Worm (Caenorhabditis elegans) whole organism, L4 larva: ENCODE results near the gene Y25C1A.8.

Experiments used
- D1046.2 ChIP-seq: fragments of 200-800 bp; sonication (Bioruptor generic); IDR thresholded peaks from 2 replicates; pipeline ENCODE4 v1.3.6; 2022; ENCODE audit warnings: missing genetic modification characterization, missing compliant biosample characterization
- F10B5.3 ChIP-seq: sonication (generic microtip); optimal IDR thresholded peaks from 2 replicates; lab custom pipeline; 2016; ENCODE audit warnings: mild to moderate bottlenecking, missing genetic modification characterization, missing compliant biosample characterization
- F37D6.2 ChIP-seq: sonication (generic microtip); optimal IDR thresholded peaks from 2 replicates; lab custom pipeline; 2016; ENCODE audit warnings: mild to moderate bottlenecking, missing genetic modification characterization, missing compliant biosample characterization
- F49E8.2 ChIP-seq: sonication (generic microtip); optimal IDR thresholded peaks from 2 replicates; lab custom pipeline; 2016; ENCODE audit warnings: missing compliant biosample characterization, mild to moderate bottlenecking, missing genetic modification characterization, borderline replicate concordance
- R02D3.7 ChIP-seq: fragments of 150-350 bp; sonication (generic microtip); optimal IDR thresholded peaks from 3 replicates; lab custom pipeline; 2014; ENCODE audit warnings: missing biosample characterization, missing genetic modification characterization
- T26A8.4 ChIP-seq: fragments of 200-800 bp; sonication (Bioruptor generic); IDR thresholded peaks from 2 replicates; pipeline ENCODE4 v1.3.6; 2022; ENCODE audit warnings: missing genetic modification characterization, missing compliant biosample characterization
- Y5F2A.4 ChIP-seq: fragments of 200-800 bp; sonication (Bioruptor generic); optimal IDR thresholded peaks from 2 replicates; lab custom pipeline; 2018; ENCODE audit warnings: mild to moderate bottlenecking, missing genetic modification characterization, missing compliant biosample characterization
- Y75B8A.6 ChIP-seq: fragments of 200-800 bp; sonication (Bioruptor generic); IDR thresholded peaks from 2 replicates; pipeline ENCODE4 v1.3.6; 2022; ENCODE audit warnings: missing genetic modification reagents, missing genetic modification characterization, missing compliant biosample characterization
- ZK337.2 ChIP-seq: fragments of 200-800 bp; sonication (Bioruptor generic); IDR thresholded peaks from 2 replicates; pipeline ENCODE4 v1.3.6; 2022; ENCODE audit warnings: missing genetic modification reagents, missing genetic modification characterization, missing compliant biosample characterization
- ZK546.5 ChIP-seq, 2 experiments: sonication (generic microtip); optimal IDR thresholded peaks; 2 replicates each; lab custom pipeline; 2017; ENCODE audit warnings: missing biosample characterization in 2 of 2, missing genetic modification characterization in 2 of 2
- ceh-20 ChIP-seq: fragments of 200-800 bp; sonication (Bioruptor generic); IDR thresholded peaks from 2 replicates; pipeline ENCODE4 v1.3.6; 2022; ENCODE audit warnings: missing genetic modification reagents, missing genetic modification characterization, missing compliant biosample characterization
- ceh-32 ChIP-seq: sonication (generic microtip); optimal IDR thresholded peaks from 2 replicates; lab custom pipeline; 2016; ENCODE audit warnings: mild to moderate bottlenecking, missing genetic modification characterization, missing compliant biosample characterization; ENCODE audit not compliant: poor library complexity
- daf-16 ChIP-seq, 3 experiments: sonication (generic microtip); optimal IDR thresholded peaks; 2 replicates each; lab custom pipeline; 2016 to 2017; ENCODE audit warnings: missing genetic modification characterization in 3 of 3, missing genetic modification reagents in 3 of 3, mild to moderate bottlenecking in 2 of 3, missing compliant biosample characterization in 2 of 3, missing biosample characterization in 1 of 3, moderate library complexity in 1 of 3
- daf-19 ChIP-seq: fragments of 200-800 bp; sonication (Bioruptor generic); conservative IDR thresholded peaks from 2 replicates; pipeline ENCODE4 v1.3.6; 2022; ENCODE audit warnings: missing genetic modification characterization, missing compliant biosample characterization
- dmd-8 ChIP-seq: fragments of 200-800 bp; sonication (Bioruptor generic); IDR thresholded peaks from 2 replicates; pipeline ENCODE4 v1.3.6; 2022; ENCODE audit warnings: missing genetic modification characterization, missing compliant biosample characterization
- dve-1 ChIP-seq: sonication (generic microtip); optimal IDR thresholded peaks from 2 replicates; lab custom pipeline; 2017; ENCODE audit warnings: antibody characterized with exemption, mild to moderate bottlenecking, missing genetic modification characterization, missing compliant biosample characterization; ENCODE audit not compliant: insufficient read depth
- fkh-10 ChIP-seq: fragments of 150-350 bp; optimal IDR thresholded peaks from 2 replicates; lab custom pipeline; 2014; ENCODE audit warnings: missing biosample characterization, missing genetic modification reagents, missing genetic modification characterization
- fos-1 ChIP-seq: fragments of 150-350 bp; optimal IDR thresholded peaks from 2 replicates; lab custom pipeline; 2014; ENCODE audit warnings: missing biosample characterization, missing genetic modification characterization
- hlh-30 ChIP-seq: sonication (generic microtip); optimal IDR thresholded peaks from 2 replicates; lab custom pipeline; 2017; ENCODE audit warnings: antibody characterized with exemption, mild to moderate bottlenecking, missing genetic modification characterization, missing compliant biosample characterization; ENCODE audit not compliant: insufficient read depth
- hmg-1.1 ChIP-seq: fragments of 200-800 bp; sonication (Bioruptor generic); IDR thresholded peaks from 2 replicates; pipeline ENCODE4 v1.3.6; 2022; ENCODE audit warnings: missing genetic modification reagents, missing genetic modification characterization, missing compliant biosample characterization
- lin-38 ChIP-seq: fragments of 200-800 bp; sonication (Bioruptor generic); IDR thresholded peaks from 2 replicates; pipeline ENCODE4 v1.3.6; 2022; ENCODE audit warnings: missing genetic modification reagents, missing genetic modification characterization, missing compliant biosample characterization
- lin-39 ChIP-seq: fragments of 150-350 bp; optimal IDR thresholded peaks from 2 replicates; lab custom pipeline; 2014; ENCODE audit warnings: missing biosample characterization, missing genetic modification reagents, missing genetic modification characterization
- madf-9 ChIP-seq: fragments of 200-800 bp; sonication (Bioruptor generic); conservative IDR thresholded peaks from 2 replicates; pipeline ENCODE4 v1.3.6; 2022; ENCODE audit warnings: missing genetic modification reagents, missing genetic modification characterization, missing compliant biosample characterization
- mes-2 ChIP-seq: sonication (generic microtip); optimal IDR thresholded peaks from 2 replicates; lab custom pipeline; 2016; ENCODE audit warnings: missing genotype, mild to moderate bottlenecking, missing genetic modification characterization, missing compliant biosample characterization; ENCODE audit not compliant: poor library complexity, severe bottlenecking
- mxl-3 ChIP-seq: fragments of 200-800 bp; sonication (Bioruptor generic); optimal IDR thresholded peaks from 2 replicates; lab custom pipeline; 2018; ENCODE audit warnings: mild to moderate bottlenecking, missing genetic modification characterization, missing compliant biosample characterization
- nhr-42 ChIP-seq: fragments of 200-800 bp; sonication (Bioruptor generic); IDR thresholded peaks from 2 replicates; pipeline ENCODE4 v1.3.6; 2022; ENCODE audit warnings: missing genetic modification characterization, missing compliant biosample characterization
- nhr-48 ChIP-seq: sonication (generic microtip); optimal IDR thresholded peaks from 2 replicates; lab custom pipeline; 2016; ENCODE audit warnings: mild to moderate bottlenecking, missing genetic modification characterization, missing compliant biosample characterization
- nhr-77 ChIP-seq: fragments of 150-350 bp; optimal IDR thresholded peaks from 2 replicates; lab custom pipeline; 2014; ENCODE audit warnings: missing biosample characterization, missing genetic modification characterization
- pha-4 ChIP-seq, 2 experiments: fragments of 150-350 bp in 1 of 2; fragments of 200-800 bp in 1 of 2; sonication (Bioruptor generic) in 1 of 2; IDR thresholded peaks in 1 of 2; optimal IDR thresholded peaks in 1 of 2; 2 replicates each; pipeline versions ENCODE4 v1.3.6 to Lab custom; 2014 to 2022; ENCODE audit warnings: missing genetic modification characterization in 2 of 2, missing genetic modification reagents in 2 of 2, missing biosample characterization in 1 of 2, missing compliant biosample characterization in 1 of 2
- pqm-1 ChIP-seq: sonication (generic microtip); optimal IDR thresholded peaks from 2 replicates; lab custom pipeline; 2017; ENCODE audit warnings: missing biosample characterization, missing genetic modification characterization
- set-16 ChIP-seq: fragments of 200-800 bp; sonication (Bioruptor generic); IDR thresholded peaks from 2 replicates; pipeline ENCODE4 v1.3.6; 2022; ENCODE audit warnings: missing genetic modification reagents, missing genetic modification characterization, missing compliant biosample characterization
- snpc-4 ChIP-seq: fragments of 150-350 bp; optimal IDR thresholded peaks from 2 replicates; lab custom pipeline; 2014; ENCODE audit warnings: missing biosample characterization, missing genetic modification characterization
- tag-97 ChIP-seq: fragments of 200-800 bp; sonication (Bioruptor generic); IDR thresholded peaks from 2 replicates; pipeline ENCODE4 v1.3.6; 2022; ENCODE audit warnings: missing genetic modification characterization, missing compliant biosample characterization
- unc-39 ChIP-seq: sonication (generic microtip); optimal IDR thresholded peaks from 2 replicates; lab custom pipeline; 2017; ENCODE audit warnings: missing biosample characterization, missing genetic modification characterization
- unc-62 ChIP-seq, 3 experiments: fragments of 150-350 bp in 1 of 3; sonication (generic microtip); optimal IDR thresholded peaks in 2 of 3; peaks in 1 of 3; 1 replicate in 1 of 3; 2 replicates in 2 of 3; lab custom pipeline; 2014 to 2017; ENCODE audit warnings: missing biosample characterization in 3 of 3, missing genetic modification characterization in 3 of 3, missing genetic modification reagents in 3 of 3, missing genotype in 1 of 3
- zag-1 ChIP-seq: fragments of 150-350 bp; optimal IDR thresholded peaks from 2 replicates; lab custom pipeline; 2014; ENCODE audit warnings: missing biosample characterization, missing genetic modification characterization
- zip-11 ChIP-seq: fragments of 200-800 bp; sonication (Bioruptor generic); IDR thresholded peaks from 2 replicates; pipeline ENCODE4 v1.3.6; 2022; ENCODE audit warnings: missing genetic modification characterization, missing compliant biosample characterization
- zip-2 ChIP-seq: fragments of 150-350 bp; optimal IDR thresholded peaks from 2 replicates; lab custom pipeline; 2014; ENCODE audit warnings: missing biosample characterization, missing genetic modification characterization

The Y25C1A.8 gene

DNA sequence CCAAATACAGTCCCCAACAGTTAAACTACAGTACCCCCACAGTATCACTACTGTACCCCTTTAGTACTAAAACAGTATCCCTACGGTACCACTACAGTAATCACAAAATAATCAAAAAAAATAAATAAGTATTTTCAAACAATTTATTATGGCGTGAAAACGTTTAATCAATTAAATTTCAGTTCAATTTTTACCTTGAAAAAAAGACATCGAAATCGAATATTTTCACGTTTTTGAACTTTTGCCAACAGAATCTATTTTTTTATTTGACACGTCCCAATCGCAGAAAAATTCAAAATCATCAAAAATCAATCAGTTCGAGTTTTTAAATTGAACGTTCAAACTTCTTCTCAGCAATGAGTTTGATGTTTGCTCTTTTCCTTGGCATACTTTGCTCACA, 37.2 kb upstream of the Y25C1A.8 start, which contains the start of gene clec-123:
TSS of gene clec-123 (plus strand) at position 301 of the 400 bp plus-strand sequence.
- no peak for TF ChIP-seq lin-38
- TF ChIP-seq F37D6.2 (tag; lab: Kevin White, UChicago): no peak
- TF ChIP-seq, all 104 proteins: peak for 0

DNA sequence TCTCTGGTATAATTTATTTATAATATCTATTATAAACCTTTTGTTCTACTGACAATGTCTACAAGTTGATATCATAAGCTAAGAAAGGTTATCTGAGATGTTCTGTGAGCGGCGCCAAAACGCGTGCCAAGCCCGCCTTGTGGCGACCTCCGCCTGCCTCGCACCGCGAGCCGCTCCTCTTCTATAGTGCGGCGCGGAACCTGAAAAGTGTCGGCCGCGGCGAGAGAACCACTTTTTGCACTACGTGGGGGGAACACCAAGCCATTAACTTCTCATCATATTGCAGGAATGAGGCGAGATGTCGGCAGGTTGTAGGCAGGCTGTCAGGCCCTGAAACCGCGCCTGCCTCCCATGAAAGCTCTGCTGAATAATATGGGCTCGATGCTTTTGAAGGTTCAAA, 36.5 kb upstream of the Y25C1A.8 start:
- no peak for TF ChIP-seq mxl-3
- no peak for TF ChIP-seq nhr-48
- TF ChIP-seq lin-39 (tag; lab: Kevin White, UChicago): no peak
- TF ChIP-seq ZK337.2 (GFP tag; lab: Robert Waterston, UW): no peak
- TF ChIP-seq fkh-10 (GFP tag; lab: Kevin White, UChicago): no peak
- no peak for TF ChIP-seq dve-1 (tag; lab: Kevin White, UChicago)
- peak; percentile 88 for TF ChIP-seq set-16
- peak; percentile 22; the same call in 1 of the 2 replicates for TF ChIP-seq pha-4 (GFP tag; IDR thresholded peaks at IDR 0.05; lab: Robert Waterston, UW)
- TF ChIP-seq pha-4 (tag; optimal IDR thresholded peaks at IDR 0.05; lab: Kevin White, UChicago): no peak
- no peak for TF ChIP-seq fos-1 (tag; lab: Kevin White, UChicago)
- TF ChIP-seq zip-11 (GFP tag; lab: Robert Waterston, UW): no peak
- TF ChIP-seq zip-2 (tag; lab: Kevin White, UChicago): no peak
- no peak for TF ChIP-seq hlh-30 (tag; lab: Kevin White, UChicago)
- no peak for TF ChIP-seq ceh-20 (GFP tag; lab: Robert Waterston, UW)
- no peak for TF ChIP-seq mes-2 (tag; lab: Kevin White, UChicago)
- no peak for TF ChIP-seq ceh-32 (tag; lab: Kevin White, UChicago)
- TF ChIP-seq snpc-4 (tag; lab: Kevin White, UChicago): peak; percentile 53
- no peak; the same call in 1 of the 2 replicates for TF ChIP-seq lin-38
- TF ChIP-seq, all 104 proteins: peak for 3

DNA sequence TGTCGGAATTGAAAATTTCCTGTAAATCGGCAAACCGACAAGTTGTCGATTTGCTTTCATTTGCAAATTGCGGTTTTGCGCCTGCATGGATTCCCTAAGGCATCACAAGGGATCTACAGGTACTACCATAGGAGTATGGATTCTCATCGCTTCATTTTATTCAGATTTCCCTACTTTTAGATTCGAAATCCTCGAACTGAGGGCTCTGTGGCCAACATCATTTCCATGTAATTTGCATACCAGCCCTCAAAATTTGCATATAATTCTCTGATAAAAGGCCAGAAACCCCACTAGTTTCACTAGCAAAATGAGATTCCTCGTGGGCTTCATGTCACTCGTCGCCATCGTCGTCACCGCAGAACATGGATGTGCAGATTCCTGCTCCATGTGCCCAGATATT, 35.6 kb upstream of the Y25C1A.8 start, which contains the start of gene Y25C1A.2:
TSS of gene Y25C1A.2 (plus strand) at position 301 of the 400 bp plus-strand sequence.
- TF ChIP-seq F10B5.3 (tag; lab: Kevin White, UChicago): no peak
- no peak for TF ChIP-seq daf-19 (GFP tag; lab: Robert Waterston, UW)
- TF ChIP-seq T26A8.4: no peak
- TF ChIP-seq tag-97 (GFP tag; lab: Robert Waterston, UW): no peak
- no peak for TF ChIP-seq zag-1 (tag; lab: Kevin White, UChicago)
- no peak for TF ChIP-seq nhr-77 (tag; lab: Kevin White, UChicago)
- no peak for TF ChIP-seq unc-39
- TF ChIP-seq daf-16 (GFP tag; optimal IDR thresholded peaks at IDR 0.05; lab: Kevin White, UChicago): no peak
- no peak for TF ChIP-seq daf-16 (tag; optimal IDR thresholded peaks at IDR 0.05; lab: Kevin White, UChicago)
- no peak for TF ChIP-seq Y5F2A.4
- no peak for TF ChIP-seq R02D3.7 (tag; lab: Kevin White, UChicago)
- TF ChIP-seq nhr-42: no peak
- no peak for TF ChIP-seq lin-38
- TF ChIP-seq, all 104 proteins: peak for 0

DNA sequence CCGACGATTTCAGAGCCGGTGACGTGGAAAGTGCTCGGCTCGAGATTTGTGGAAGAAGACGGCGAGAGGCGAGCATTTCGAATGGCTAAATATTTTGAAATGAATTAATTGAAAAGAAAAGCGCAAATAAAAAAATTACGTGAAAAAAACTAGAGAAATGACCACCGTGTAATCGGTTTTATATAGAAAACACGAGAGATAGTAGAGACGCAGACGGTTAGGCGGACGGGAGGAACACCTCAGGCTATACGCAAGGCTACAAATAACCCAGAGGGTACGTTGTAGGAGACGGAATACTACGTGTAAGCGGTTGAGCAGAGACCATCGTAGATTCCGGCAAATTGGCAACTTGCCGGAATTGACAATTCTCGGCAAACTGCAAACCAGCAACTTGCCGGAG, 34.4 kb upstream of the Y25C1A.8 start, which contains the start of gene Y25C1A.13:
TSS of gene Y25C1A.13 (minus strand) at position 101 of the 400 bp plus-strand sequence.
- TF ChIP-seq hmg-1.1 (GFP tag; lab: Robert Waterston, UW): 0 out of 2 replicates have a peak, but pooled peaks have one; percentile 40
- TF ChIP-seq dve-1 (tag; lab: Kevin White, UChicago): peak; percentile 6
- no peak for TF ChIP-seq daf-16 (GFP tag; optimal IDR thresholded peaks at IDR 0.05; lab: Kevin White, UChicago)
- peak; percentile 9 for TF ChIP-seq daf-16 (tag; optimal IDR thresholded peaks at IDR 0.05; lab: Kevin White, UChicago)
- no peak for TF ChIP-seq lin-38
- TF ChIP-seq mes-2 (tag; lab: Kevin White, UChicago): peak; percentile 53
- no peak for TF ChIP-seq T26A8.4

- TF ChIP-seq pqm-1 (tag; lab: Kevin White, UChicago) (no peak), dmd-8 (GFP tag; lab: Robert Waterston, UW) (0 out of 2 replicates have a peak, but pooled peaks have one; percentile 30), F49E8.2 (no peak), ZK546.5 (tag; optimal IDR thresholded peaks at IDR 0.05; lab: Kevin White, UChicago) (no peak), mes-2 (tag; lab: Kevin White, UChicago) (no peak), D1046.2 (GFP tag; lab: Robert Waterston, UW) (no peak), Y75B8A.6 (no peak), madf-9 (GFP tag; lab: Robert Waterston, UW) (no peak), set-16 (peak; percentile 73), unc-62 (GFP tag; optimal IDR thresholded peaks at IDR 0.05 in 1 of 2; lab: Kevin White, UChicago) (peak in 1 of 2 experiments; percentile 57), unc-62 (tag; optimal IDR thresholded peaks at IDR 0.05; lab: Kevin White, UChicago) (no peak)
These were observed 33.3 kb upstream of the Y25C1A.8 start for ce11 chrII:3110099-3110498.
